Fruit fly (Drosophila melanogaster) whole organism, embryonic: ENCODE data around the gene CG17234.

Experiments
- Blimp-1 ChIP-seq: fragments of 200-800 bp; sonication (Bioruptor generic); optimal IDR thresholded peaks from 3 replicates; lab custom pipeline; 2018; ENCODE audit warnings: missing biosample characterization, missing genetic modification characterization, mild to moderate bottlenecking, moderate library complexity, missing genetic modification reagents
- CG10147 ChIP-seq: fragments of 200-800 bp; sonication (Bioruptor generic); optimal IDR thresholded peaks from 2 replicates; lab custom pipeline; 2019; ENCODE audit warnings: missing biosample characterization, mild to moderate bottlenecking, missing genetic modification characterization, moderate library complexity
- CG10209 ChIP-seq: fragments of 200-800 bp; sonication (Bioruptor generic); optimal IDR thresholded peaks from 3 replicates; lab custom pipeline; 2017; ENCODE audit warnings: missing biosample characterization, mild to moderate bottlenecking, missing genetic modification characterization, missing genetic modification reagents
- CG1024 ChIP-seq: fragments of 200-800 bp; sonication (Bioruptor generic); IDR thresholded peaks from 2 replicates; pipeline ENCODE4 v1.3.6; 2022; ENCODE audit warnings: missing biosample characterization, missing genetic modification characterization
- CG12299 ChIP-seq: fragments of 200-800 bp; sonication (Bioruptor generic); optimal IDR thresholded peaks from 2 replicates; lab custom pipeline; 2018; ENCODE audit warnings: missing biosample characterization, mild to moderate bottlenecking, missing genetic modification characterization
- CG12942 ChIP-seq: fragments of 200-800 bp; sonication (Bioruptor generic); optimal IDR thresholded peaks from 3 replicates; lab custom pipeline; 2016; ENCODE audit warnings: missing biosample characterization, missing genetic modification characterization
- CG17328 ChIP-seq: fragments of 200-800 bp; sonication (Bioruptor generic); IDR thresholded peaks from 2 replicates; pipeline ENCODE4 v1.3.6; 2022; ENCODE audit warnings: missing biosample characterization, missing genetic modification characterization
- CG1792 ChIP-seq: fragments of 200-800 bp; sonication (Bioruptor generic); optimal IDR thresholded peaks from 2 replicates; lab custom pipeline; 2016; ENCODE audit warnings: missing biosample characterization, missing genetic modification characterization
- CG2116 ChIP-seq: fragments of 200-800 bp; sonication (Bioruptor generic); optimal IDR thresholded peaks from 3 replicates; lab custom pipeline; 2018; ENCODE audit warnings: missing biosample characterization, mild to moderate bottlenecking, missing genetic modification characterization
- CG2889 ChIP-seq: fragments of 200-800 bp; sonication (Bioruptor generic); IDR thresholded peaks from 3 replicates; pipeline ENCODE4 v1.3.6; 2022; ENCODE audit warnings: missing biosample characterization, missing genetic modification characterization
- CG3281 ChIP-seq: fragments of 200-800 bp; sonication (Bioruptor generic); optimal IDR thresholded peaks from 3 replicates; lab custom pipeline; 2017; ENCODE audit warnings: missing biosample characterization, mild to moderate bottlenecking, missing genetic modification characterization
- CG4617 ChIP-seq: fragments of 200-800 bp; sonication (Bioruptor generic); optimal IDR thresholded peaks from 3 replicates; lab custom pipeline; 2016; ENCODE audit warnings: missing biosample characterization, missing genetic modification characterization, borderline replicate concordance
- CG6272 ChIP-seq: fragments of 200-800 bp; sonication (Bioruptor generic); IDR thresholded peaks from 2 replicates; pipeline ENCODE4 v1.3.6; 2022; ENCODE audit warnings: missing biosample characterization, missing genetic modification characterization
- CG6654 ChIP-seq: fragments of 200-800 bp; sonication (Bioruptor generic); optimal IDR thresholded peaks from 2 replicates; lab custom pipeline; 2017; ENCODE audit warnings: missing biosample characterization, mild to moderate bottlenecking, missing genetic modification characterization
- CG6791 ChIP-seq: fragments of 200-800 bp; sonication (Bioruptor generic); IDR thresholded peaks from 3 replicates; pipeline ENCODE4 v1.3.6; 2022; ENCODE audit warnings: missing biosample characterization, missing genetic modification characterization; ENCODE audit not compliant: partially characterized antibody
- CG7357 ChIP-seq: fragments of 200-800 bp; sonication (Bioruptor generic); IDR thresholded peaks from 3 replicates; pipeline ENCODE4 v1.3.6; 2022; ENCODE audit warnings: missing biosample characterization, missing genetic modification characterization
- CG7839 ChIP-seq: fragments of 200-800 bp; sonication (Bioruptor generic); optimal IDR thresholded peaks from 3 replicates; lab custom pipeline; 2018; ENCODE audit warnings: missing biosample characterization, mild to moderate bottlenecking, missing genetic modification characterization, moderate library complexity
- CG8924 ChIP-seq: fragments of 200-800 bp; optimal IDR thresholded peaks from 3 replicates; lab custom pipeline; 2019; ENCODE audit warnings: missing biosample characterization, mild to moderate bottlenecking, missing genetic modification characterization, moderate library complexity
- CG9437 ChIP-seq: fragments of 200-800 bp; sonication (Bioruptor generic); optimal IDR thresholded peaks from 2 replicates; lab custom pipeline; 2018; ENCODE audit warnings: missing biosample characterization, mild to moderate bottlenecking, missing genetic modification characterization
- CG9727 ChIP-seq: fragments of 200-800 bp; sonication (Bioruptor generic); optimal IDR thresholded peaks from 3 replicates; lab custom pipeline; 2017; ENCODE audit warnings: missing biosample characterization, mild to moderate bottlenecking, missing genetic modification characterization
- CG9797 ChIP-seq: fragments of 200-800 bp; sonication (Bioruptor generic); optimal IDR thresholded peaks from 3 replicates; lab custom pipeline; 2018; ENCODE audit warnings: missing biosample characterization, mild to moderate bottlenecking, missing genetic modification characterization
- CHES-1-like ChIP-seq: fragments of 200-800 bp; sonication (Bioruptor generic); optimal IDR thresholded peaks from 2 replicates; lab custom pipeline; 2016; ENCODE audit warnings: missing biosample characterization, missing genetic modification characterization
- Dfd ChIP-seq, 2 experiments: fragments of >200 bp; optimal IDR thresholded peaks; 2 replicates each; lab custom pipeline; 2017; ENCODE audit warnings: missing biosample characterization in 2 of 2, missing genetic modification characterization in 2 of 2
- E2f2 ChIP-seq: fragments of 200-800 bp; sonication (Bioruptor generic); IDR thresholded peaks from 2 replicates; pipeline ENCODE4 v1.3.6; 2022; ENCODE audit warnings: missing biosample characterization, missing genetic modification characterization
- Elba2 ChIP-seq: fragments of 200-800 bp; sonication (Bioruptor generic); optimal IDR thresholded peaks from 3 replicates; lab custom pipeline; 2016; ENCODE audit warnings: missing biosample characterization, missing genetic modification characterization
- HLH4C ChIP-seq: fragments of 200-800 bp; sonication (Bioruptor generic); IDR thresholded peaks from 3 replicates; pipeline ENCODE4 v1.3.6; 2022; ENCODE audit warnings: missing biosample characterization, missing genetic modification characterization; ENCODE audit not compliant: partially characterized antibody
- HLHmδ ChIP-seq: fragments of 200-800 bp; sonication (Bioruptor generic); optimal IDR thresholded peaks from 2 replicates; lab custom pipeline; 2018; ENCODE audit warnings: missing biosample characterization, mild to moderate bottlenecking, missing genetic modification characterization, moderate library complexity
- Hr3 ChIP-seq: fragments of 200-800 bp; sonication (Bioruptor generic); optimal IDR thresholded peaks from 3 replicates; lab custom pipeline; 2016; ENCODE audit warnings: missing biosample characterization, missing genetic modification characterization
- Mes4 ChIP-seq: fragments of 200-800 bp; sonication (Bioruptor generic); optimal IDR thresholded peaks from 2 replicates; lab custom pipeline; 2016; ENCODE audit warnings: missing biosample characterization, missing genetic modification characterization
- Sry-δ ChIP-seq: fragments of 200-800 bp; sonication (Bioruptor generic); optimal IDR thresholded peaks from 2 replicates; lab custom pipeline; 2016; ENCODE audit warnings: missing biosample characterization, missing genetic modification characterization
- Stat92E ChIP-seq, 3 experiments: fragments of >200 bp in 2 of 3; fragments of 200-800 bp in 1 of 3; sonication (Bioruptor generic) in 1 of 3; optimal IDR thresholded peaks; 2 replicates each; lab custom pipeline; 2017 to 2019; ENCODE audit warnings: missing biosample characterization in 3 of 3, missing genetic modification characterization in 3 of 3, mild to moderate bottlenecking in 1 of 3, moderate library complexity in 1 of 3
- Usf ChIP-seq: fragments of 200-800 bp; sonication (Bioruptor generic); optimal IDR thresholded peaks from 2 replicates; lab custom pipeline; 2017; ENCODE audit warnings: missing genotype, missing biosample characterization, missing genetic modification characterization
- amos ChIP-seq: fragments of 200-800 bp; sonication (Bioruptor generic); IDR thresholded peaks from 2 replicates; pipeline ENCODE4 v1.3.6; 2022; ENCODE audit warnings: missing biosample characterization, missing genetic modification characterization; ENCODE audit not compliant: partially characterized antibody
- bcd ChIP-seq: fragments of 200-800 bp; sonication (Bioruptor generic); optimal IDR thresholded peaks from 2 replicates; lab custom pipeline; 2017; ENCODE audit warnings: missing biosample characterization, mild to moderate bottlenecking, missing genetic modification characterization
- bowl ChIP-seq: fragments of 200-800 bp; sonication (Bioruptor generic); IDR thresholded peaks from 2 replicates; pipeline ENCODE4 v1.3.6; 2022; ENCODE audit warnings: missing biosample characterization, missing genetic modification characterization
- da ChIP-seq: fragments of 200-800 bp; sonication (Bioruptor generic); optimal IDR thresholded peaks from 2 replicates; lab custom pipeline; 2016; ENCODE audit warnings: missing biosample characterization, missing genetic modification characterization
- ems ChIP-seq: fragments of 200-800 bp; sonication (Bioruptor generic); optimal IDR thresholded peaks from 3 replicates; lab custom pipeline; 2016; ENCODE audit warnings: missing biosample characterization, missing genetic modification characterization
- esg ChIP-seq: fragments of 200-800 bp; sonication (Bioruptor generic); conservative IDR thresholded peaks from 2 replicates; pipeline ENCODE4 v1.3.6; 2022; ENCODE audit warnings: missing biosample characterization, missing genetic modification characterization
- gcm2 ChIP-seq: fragments of 200-800 bp; sonication (Bioruptor generic); optimal IDR thresholded peaks from 2 replicates; lab custom pipeline; 2016; ENCODE audit warnings: missing biosample characterization, missing genetic modification characterization
- hb ChIP-seq: fragments of 200-800 bp; sonication (Bioruptor generic); IDR thresholded peaks from 3 replicates; pipeline ENCODE4 v1.3.6; 2022; ENCODE audit warnings: missing biosample characterization, missing genetic modification characterization; ENCODE audit not compliant: partially characterized antibody
- lbe ChIP-seq: fragments of 200-800 bp; sonication (Bioruptor generic); optimal IDR thresholded peaks from 2 replicates; lab custom pipeline; 2016; ENCODE audit warnings: missing biosample characterization, mild to moderate bottlenecking, missing genetic modification characterization
- nau ChIP-seq: fragments of 200-800 bp; sonication (Bioruptor generic); optimal IDR thresholded peaks from 3 replicates; lab custom pipeline; 2017; ENCODE audit warnings: missing biosample characterization, mild to moderate bottlenecking, missing genetic modification characterization, missing genetic modification reagents
- sens ChIP-seq: fragments of 200-800 bp; sonication (Bioruptor generic); peaks from one replicate; lab custom pipeline; 2016; ENCODE audit warnings: missing biosample characterization, missing genetic modification characterization
- sens-2 ChIP-seq: fragments of 200-800 bp; sonication (Bioruptor generic); IDR thresholded peaks from 2 replicates; pipeline ENCODE4 v1.3.6; 2022; ENCODE audit warnings: missing biosample characterization, missing genetic modification characterization
- sqz ChIP-seq: fragments of 200-800 bp; sonication (Bioruptor generic); optimal IDR thresholded peaks from 3 replicates; lab custom pipeline; 2018; ENCODE audit warnings: missing biosample characterization, mild to moderate bottlenecking, missing genetic modification characterization
- tgo ChIP-seq: fragments of 200-800 bp; sonication (Bioruptor generic); IDR thresholded peaks from 3 replicates; pipeline ENCODE4 v1.3.6; 2022; ENCODE audit warnings: missing biosample characterization, missing genetic modification characterization
- tx ChIP-seq: fragments of 200-800 bp; sonication (Bioruptor generic); optimal IDR thresholded peaks from 2 replicates; lab custom pipeline; 2016; ENCODE audit warnings: missing biosample characterization, missing genetic modification characterization
- unc-4 ChIP-seq: fragments of 200-800 bp; sonication (Bioruptor generic); IDR thresholded peaks from 2 replicates; pipeline ENCODE4 v1.3.6; 2022; ENCODE audit warnings: missing biosample characterization, missing genetic modification characterization; ENCODE audit not compliant: partially characterized antibody
- unpg ChIP-seq: fragments of 200-800 bp; sonication (Bioruptor generic); optimal IDR thresholded peaks from 3 replicates; lab custom pipeline; 2018; ENCODE audit warnings: missing biosample characterization, mild to moderate bottlenecking, missing genetic modification characterization, moderate library complexity
- yki ChIP-seq: fragments of >200 bp; optimal IDR thresholded peaks from 3 replicates; lab custom pipeline; 2018

Gene CG17234

DNA sequence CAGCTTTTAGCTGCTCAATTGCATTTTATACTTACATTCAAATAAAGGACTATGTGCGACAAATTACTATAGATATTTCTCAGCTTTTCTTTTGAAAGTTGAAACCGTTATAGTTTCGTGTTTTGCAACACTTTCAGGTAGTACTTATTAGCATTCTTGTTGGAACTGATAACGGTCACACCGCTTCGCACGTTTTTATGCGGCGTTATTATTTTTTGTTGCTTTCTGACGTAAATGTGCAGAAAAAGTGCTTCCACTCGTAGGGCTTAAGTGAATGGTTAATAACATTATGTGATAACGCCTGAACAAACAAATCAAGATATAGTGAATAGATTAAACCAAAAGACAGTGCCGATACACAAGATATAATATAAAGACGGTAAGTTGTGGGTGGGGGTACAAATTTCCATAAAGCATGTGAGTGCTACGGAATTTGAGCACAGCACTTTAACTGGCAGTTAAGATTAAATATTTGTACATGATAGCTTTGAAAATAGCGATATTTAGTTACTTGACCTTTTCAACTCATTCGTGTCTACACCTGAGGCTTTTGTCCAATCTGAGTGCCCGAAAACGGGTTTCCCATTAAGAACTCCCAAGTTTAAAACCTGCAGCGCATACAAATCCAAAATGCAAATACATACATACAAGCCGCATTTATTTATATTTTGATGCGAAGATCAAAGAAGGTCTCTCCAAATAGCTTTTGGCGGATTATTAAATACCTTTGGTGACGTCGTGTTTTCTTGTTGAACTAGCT lies 32.1 kb upstream of the CG17234 start, which contains the start of gene papi (continued):
- no peak for TF ChIP-seq da (GFP tag; lab: Kevin White, UChicago)
- TF ChIP-seq CG7357 (GFP tag; lab: Robert Waterston, UW) = no peak
- TF ChIP-seq bowl (GFP tag; lab: Robert Waterston, UW) = no peak
- no peak for TF ChIP-seq sens-2 (GFP tag; lab: Robert Waterston, UW)
- no peak for TF ChIP-seq yki
- no peak for TF ChIP-seq esg (GFP tag; lab: Robert Waterston, UW)
- TF ChIP-seq tx (GFP tag; lab: Kevin White, UChicago) = no peak
- TF ChIP-seq ems = no peak
- no peak for TF ChIP-seq Usf (GFP tag; lab: Kevin White, UChicago)
- no peak for TF ChIP-seq Hr3 (GFP tag; lab: Kevin White, UChicago)
- TF ChIP-seq CG7839 (tag; lab: Kevin White, UChicago) = no peak
- no peak for TF ChIP-seq CG6272
- TF ChIP-seq tgo (GFP tag; lab: Robert Waterston, UW) = no peak
- no peak; the same call in 1 of the 2 replicates for TF ChIP-seq amos (GFP tag; lab: Robert Waterston, UW)
- 0 out of 3 replicates have a peak, but pooled peaks have one; percentile 13 for TF ChIP-seq HLH4C
- TF ChIP-seq nau = no peak
- no peak for TF ChIP-seq Mes4 (GFP tag; lab: Kevin White, UChicago)
- TF ChIP-seq CHES-1-like (GFP tag; lab: Kevin White, UChicago) = peak; percentile 27
- TF ChIP-seq CG2116 (GFP tag; lab: Kevin White, UChicago) = no peak
- TF ChIP-seq sqz = peak; percentile 66
- no peak for TF ChIP-seq CG9727 (GFP tag; lab: Kevin White, UChicago)
- TF ChIP-seq HLHmδ (GFP tag; lab: Kevin White, UChicago) = no peak
- TF ChIP-seq bcd = no peak
- TF ChIP-seq lbe (GFP tag; lab: Kevin White, UChicago) = peak; percentile 31
- TF ChIP-seq Elba2 = peak; percentile 78
- TF ChIP-seq E2f2 (GFP tag; lab: Robert Waterston, UW) = peak; percentile 31; the same call in 1 of the 2 replicates
- TF ChIP-seq CG9797 = peak; percentile 70
- peak; percentile 47 for TF ChIP-seq CG4617
- TF ChIP-seq CG3281 = no peak
- TF ChIP-seq CG12299 (tag; lab: Kevin White, UChicago) = no peak
- no peak for TF ChIP-seq CG6654
- peak; percentile 26 for TF ChIP-seq Sry-δ (GFP tag; lab: Kevin White, UChicago)
- no peak for TF ChIP-seq CG10209
- no peak for TF ChIP-seq CG17328 (GFP tag; lab: Robert Waterston, UW)
- TF ChIP-seq CG12942 (GFP tag; lab: Kevin White, UChicago) = no peak
- TF ChIP-seq Stat92E (GFP tag; optimal IDR thresholded peaks at IDR 0.05; lab: Kevin White, UChicago) = no peak
- TF ChIP-seq Dfd (GFP tag; optimal IDR thresholded peaks at IDR 0.05; lab: Kevin White, UChicago) = no peak
- TF ChIP-seq CG1792 (GFP tag; lab: Kevin White, UChicago) = no peak
- no peak for TF ChIP-seq hb (GFP tag; lab: Robert Waterston, UW)
- TF ChIP-seq CG1024 (GFP tag; lab: Robert Waterston, UW) = no peak
- TF ChIP-seq unpg (GFP tag; lab: Kevin White, UChicago) = no peak
- TF ChIP-seq CG6791 = 0 out of 3 replicates have a peak, but pooled peaks have one; percentile 21
- TF ChIP-seq CG9437 (GFP tag; lab: Kevin White, UChicago) = peak; percentile 27
- peak; percentile 48 for TF ChIP-seq CG8924 (tag; lab: Kevin White, UChicago)
- TF ChIP-seq sens = no peak
- TF ChIP-seq gcm2 = no peak
- TF ChIP-seq CG2889 (GFP tag; lab: Robert Waterston, UW) = no peak
- peak; percentile 32 for TF ChIP-seq CG10147 (GFP tag; lab: Kevin White, UChicago)
- no peak for TF ChIP-seq unc-4 (GFP tag; lab: Robert Waterston, UW)
- TF ChIP-seq Blimp-1 = no peak
